Worm (Caenorhabditis elegans) whole organism, L4/young adult: ENCODE measurements around the gene T23B7.2.
"Not testable (repeated sequence)": the region's sequence is repeated elsewhere in the genome, so short reads cannot be mapped to it uniquely, and the experiment has no call there.

Experiments used
- dao-5 ChIP-seq: sonication (generic microtip); optimal IDR thresholded peaks from 2 replicates; lab custom pipeline; 2016; ENCODE audit warnings: missing genotype, missing genetic modification characterization, moderate library complexity, missing compliant biosample characterization
- him-1 ChIP-seq: sonication (generic microtip); optimal IDR thresholded peaks from 2 replicates; lab custom pipeline; 2016; ENCODE audit warnings: missing genotype, missing genetic modification reagents, missing genetic modification characterization, missing compliant biosample characterization

DNA sequence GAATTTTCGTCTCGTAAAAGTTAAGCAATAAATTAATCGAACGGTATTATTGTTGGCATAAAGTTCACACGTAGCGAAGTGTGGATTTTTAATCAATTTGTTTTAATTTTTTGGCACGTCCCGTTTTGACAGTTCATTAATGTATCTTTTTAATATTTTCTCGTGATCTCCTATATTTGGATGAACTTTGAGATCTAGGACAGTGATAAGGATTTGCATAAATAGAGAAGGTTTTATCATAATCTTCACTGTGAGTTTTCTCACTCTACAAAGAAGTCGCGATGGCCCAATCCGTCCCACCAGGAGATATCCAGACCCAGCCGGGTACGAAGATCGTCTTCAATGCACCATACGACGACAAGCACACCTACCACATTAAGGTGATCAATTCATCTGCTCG, 16.9 kb downstream of the T23B7.2 start, which contains the start of the genes C33F10.8 and msp-40:
- not testable (repeated sequence) for TF ChIP-seq him-1, dao-5 (tag; lab: Kevin White, UChicago)
